Worm (Caenorhabditis elegans): ENCODE measurements around the gene gcy-11.

The gcy-11 gene

DNA sequence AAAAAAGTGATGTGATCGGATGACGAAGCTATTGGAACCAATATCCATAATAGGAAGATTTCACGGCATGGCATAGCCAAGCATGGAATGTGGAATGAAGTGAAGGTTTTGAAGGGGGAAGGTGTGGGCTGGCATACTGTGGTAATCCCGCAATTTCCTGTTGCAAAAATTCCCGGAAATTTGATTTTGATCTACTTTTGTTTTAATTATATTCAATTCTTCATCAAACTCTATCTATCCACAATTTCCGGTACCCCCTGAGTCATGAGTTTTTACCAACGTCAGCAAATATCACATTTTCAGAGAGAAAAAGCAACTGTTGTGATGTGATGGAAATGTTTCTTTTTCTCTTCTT lies at the start of gene gcy-11:
Gene gcy-11, minus strand, starts transcription at position 101 of the 355 bp plus-strand sequence.
- no peak for TF ChIP-seq hnd-1 (tag; optimal IDR thresholded peaks at IDR 0.05)

DNA sequence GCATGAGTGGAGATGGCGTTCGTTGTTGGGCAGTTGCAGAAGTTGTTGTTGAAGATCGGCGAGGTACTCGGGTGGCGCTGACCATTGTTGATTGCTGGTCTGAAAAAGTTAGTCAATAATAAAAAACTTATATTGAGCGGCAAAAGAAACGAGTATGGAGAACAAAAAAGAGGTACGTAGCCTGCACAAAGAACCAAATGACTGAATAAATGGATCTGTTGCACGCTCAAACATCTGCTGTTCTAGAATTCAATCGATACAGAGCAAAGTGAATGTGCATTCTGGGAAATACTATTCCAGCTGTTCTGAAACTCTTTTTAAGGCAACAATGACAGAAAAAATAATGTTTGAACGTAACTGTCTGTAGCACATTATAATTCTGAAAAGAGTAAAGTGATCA lies 45.3 kb upstream of the gcy-11 start, which contains the start of gene lido-2:
Gene lido-2, minus strand, starts transcription at position 101 of the 400 bp plus-strand sequence.
- TF ChIP-seq aly-1 (tag; optimal IDR thresholded peaks at IDR 0.05) (no peak), hnd-1 (tag; optimal IDR thresholded peaks at IDR 0.05) (no peak), hmg-4 (GFP tag; optimal IDR thresholded peaks at IDR 0.05) (no peak), hmbx-1 (tag; optimal IDR thresholded peaks at IDR 0.05) (no peak), tbx-11 (GFP tag; IDR thresholded peaks at IDR 0.05) (no peak), ceh-13 (GFP tag; optimal IDR thresholded peaks at IDR 0.05) (no peak), ama-1 (optimal IDR thresholded peaks at IDR 0.05) (no peak)

DNA sequence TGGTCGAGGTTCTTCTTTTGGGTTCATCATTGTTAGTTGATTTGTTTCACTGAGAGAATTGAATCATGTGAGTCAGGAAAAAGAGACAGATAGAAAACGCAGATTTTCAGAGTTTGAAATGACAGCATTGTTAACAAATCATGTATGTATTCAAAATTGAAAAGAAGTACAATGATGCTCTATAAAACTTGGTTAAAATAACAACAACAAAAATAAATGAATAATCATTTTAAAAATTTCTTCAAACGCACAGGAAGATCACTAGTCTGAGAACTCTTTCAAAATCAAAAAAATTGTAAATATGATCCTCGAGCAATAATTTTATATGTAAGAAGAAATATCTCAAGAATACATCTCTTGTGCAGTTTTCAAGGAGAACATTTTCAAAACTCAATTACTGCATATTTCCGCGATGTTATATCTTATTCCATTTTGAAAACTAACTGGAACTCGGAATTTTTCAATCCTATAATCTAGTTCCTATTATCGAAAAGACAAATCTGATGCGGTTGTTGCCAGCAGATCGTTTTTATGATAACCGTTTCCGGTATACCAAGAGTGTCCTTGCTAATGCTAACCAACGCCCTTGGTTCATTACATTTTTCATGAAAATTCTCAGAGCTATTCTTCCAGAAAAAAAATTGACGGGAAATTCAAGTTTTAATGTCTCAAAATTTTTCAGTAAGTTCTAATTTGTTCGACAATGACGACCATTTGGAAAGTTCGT lies 41.3 kb upstream of the gcy-11 start, which contains the start of gene lido-1:
Gene lido-1, minus strand, starts transcription at position 51 of the 727 bp plus-strand sequence.
- no peak for TF ChIP-seq ama-1 (optimal IDR thresholded peaks at IDR 0.05)
- TF ChIP-seq hmg-4 (GFP tag; optimal IDR thresholded peaks at IDR 0.05), result no peak
- TF ChIP-seq scrt-1 (GFP tag; IDR thresholded peaks at IDR 0.05), result no peak
- no peak for TF ChIP-seq F13C5.2 (tag; optimal IDR thresholded peaks at IDR 0.05)
- TF ChIP-seq flt-1 (GFP tag; IDR thresholded peaks at IDR 0.05), result no peak
- TF ChIP-seq ceh-36 (tag; optimal IDR thresholded peaks at IDR 0.05), result no peak
- no peak for TF ChIP-seq ceh-13 (GFP tag; optimal IDR thresholded peaks at IDR 0.05)
- no peak for TF ChIP-seq pes-1 (GFP tag; IDR thresholded peaks at IDR 0.05)
- TF ChIP-seq aly-1 (tag; optimal IDR thresholded peaks at IDR 0.05), result no peak
- TF ChIP-seq B0310.2 (tag; optimal IDR thresholded peaks at IDR 0.05), result no peak
- no peak for TF ChIP-seq tra-4 (tag; optimal IDR thresholded peaks at IDR 0.05)
- no peak for TF ChIP-seq hnd-1 (tag; optimal IDR thresholded peaks at IDR 0.05)
- TF ChIP-seq hmbx-1 (tag; optimal IDR thresholded peaks at IDR 0.05), result no peak
- TF ChIP-seq ets-7 (tag; optimal IDR thresholded peaks at IDR 0.05), result no peak
- no peak for TF ChIP-seq tbx-11 (GFP tag; IDR thresholded peaks at IDR 0.05)
- TF ChIP-seq sea-1 (GFP tag; conservative IDR thresholded peaks at IDR 0.05), result no peak
- TF ChIP-seq tbx-37 (GFP tag; conservative IDR thresholded peaks at IDR 0.05), result no peak

DNA sequence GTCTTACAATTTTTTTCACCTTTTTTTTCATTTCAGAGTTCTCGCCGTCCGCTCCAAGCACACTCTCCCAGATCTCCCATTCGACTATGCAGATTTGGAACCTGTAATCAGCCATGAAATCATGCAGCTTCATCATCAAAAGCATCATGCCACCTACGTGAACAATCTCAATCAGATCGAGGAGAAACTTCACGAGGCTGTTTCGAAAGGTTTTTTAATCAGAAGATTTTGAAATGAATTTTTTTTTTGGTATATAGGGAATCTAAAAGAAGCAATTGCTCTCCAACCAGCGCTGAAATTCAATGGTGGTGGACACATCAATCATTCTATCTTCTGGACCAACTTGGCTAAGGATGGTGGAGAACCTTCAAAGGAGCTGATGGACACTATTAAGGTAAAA lies 37.8 kb upstream of the gcy-11 start, which contains the start of gene C08A9.3:
Gene C08A9.3, minus strand, starts transcription at position 101 of the 400 bp plus-strand sequence.
- TF ChIP-seq tra-4 (tag; optimal IDR thresholded peaks at IDR 0.05) (no peak), hnd-1 (tag; optimal IDR thresholded peaks at IDR 0.05) (no peak), tbx-37 (GFP tag; conservative IDR thresholded peaks at IDR 0.05) (no peak), aly-1 (tag; optimal IDR thresholded peaks at IDR 0.05) (no peak)

DNA sequence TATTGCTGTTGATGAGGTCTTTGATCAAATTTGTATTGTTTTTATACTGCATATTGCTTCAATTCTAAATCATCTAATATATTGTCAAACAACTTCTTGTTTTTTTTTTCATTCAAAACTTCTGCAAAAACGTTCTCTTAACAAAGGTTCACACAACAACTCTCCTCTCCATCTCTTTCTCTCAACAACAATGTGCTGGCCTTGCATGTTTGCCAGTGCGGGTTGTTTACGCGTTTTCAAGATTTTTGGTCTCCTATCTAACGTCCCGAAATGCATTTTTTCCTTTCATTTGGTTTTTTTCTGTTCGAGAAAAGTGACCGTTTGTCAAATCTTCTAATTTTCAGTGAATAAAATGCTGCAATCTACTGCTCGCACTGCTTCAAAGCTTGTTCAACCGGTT lies 37.0 kb upstream of the gcy-11 start, which contains the start of gene sod-3:
Gene sod-3, plus strand, starts transcription at position 338 of the 400 bp plus-strand sequence.
- TF ChIP-seq ets-7 (tag; optimal IDR thresholded peaks at IDR 0.05), result no peak
- TF ChIP-seq tbx-11 (GFP tag; IDR thresholded peaks at IDR 0.05), result no peak
- TF ChIP-seq hnd-1 (tag; optimal IDR thresholded peaks at IDR 0.05), result no peak
- no peak for TF ChIP-seq aly-1 (tag; optimal IDR thresholded peaks at IDR 0.05)
- TF ChIP-seq hmbx-1 (tag; optimal IDR thresholded peaks at IDR 0.05), result no peak
- TF ChIP-seq ceh-36 (tag; optimal IDR thresholded peaks at IDR 0.05), result no peak
- no peak for TF ChIP-seq sea-1 (GFP tag; conservative IDR thresholded peaks at IDR 0.05)
- no peak for TF ChIP-seq F13C5.2 (tag; optimal IDR thresholded peaks at IDR 0.05)
- TF ChIP-seq hmg-4 (GFP tag; optimal IDR thresholded peaks at IDR 0.05), result no peak
- TF ChIP-seq scrt-1 (GFP tag; IDR thresholded peaks at IDR 0.05), result no peak
- TF ChIP-seq ama-1 (optimal IDR thresholded peaks at IDR 0.05), result no peak
- TF ChIP-seq B0310.2 (tag; optimal IDR thresholded peaks at IDR 0.05), result no peak
- no peak for TF ChIP-seq ceh-13 (GFP tag; optimal IDR thresholded peaks at IDR 0.05)
- no peak for TF ChIP-seq pes-1 (GFP tag; IDR thresholded peaks at IDR 0.05)
- no peak for TF ChIP-seq flt-1 (GFP tag; IDR thresholded peaks at IDR 0.05)

DNA sequence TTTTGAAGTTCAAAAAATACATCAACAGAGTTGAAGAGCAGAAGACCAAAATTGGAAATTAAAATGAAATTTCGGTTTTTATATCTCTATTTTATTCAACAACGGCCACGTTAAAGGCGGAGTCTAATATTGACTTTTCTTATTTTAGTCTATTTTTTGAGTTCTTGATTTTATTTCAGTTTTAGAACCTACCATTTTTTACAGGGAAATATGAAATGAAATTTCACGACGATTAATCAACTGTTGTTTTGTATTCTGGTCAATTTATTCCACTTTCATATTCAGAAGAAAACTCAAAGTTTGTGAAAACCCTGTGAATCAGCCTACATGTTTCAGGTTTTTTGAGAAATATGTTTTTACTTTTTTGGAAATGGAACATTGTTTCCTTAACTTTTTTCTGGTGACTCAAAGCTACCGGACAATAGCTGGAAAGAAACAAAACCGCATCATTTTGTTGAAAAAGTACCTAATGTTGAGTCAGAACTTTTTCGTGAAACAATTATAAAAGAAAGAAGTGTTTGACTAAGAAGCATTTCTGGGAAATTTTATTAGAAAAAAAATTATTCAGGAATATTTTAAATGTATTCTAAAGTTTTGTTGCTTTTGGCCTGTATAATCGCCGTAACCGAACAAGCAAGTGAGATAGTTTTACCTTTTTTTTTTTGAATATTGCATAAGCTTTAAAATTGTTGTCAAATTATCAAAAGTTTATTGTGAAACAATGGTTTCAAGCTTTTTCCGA lies 25.4 kb upstream of the gcy-11 start, which contains the start of the genes irld-23 and C08A9.10:
Gene irld-23, minus strand, starts transcription at position 51 of the 742 bp plus-strand sequence.
Gene C08A9.10, plus strand, starts transcription at position 545 of the 742 bp plus-strand sequence.
- TF ChIP-seq hmbx-1 (tag; optimal IDR thresholded peaks at IDR 0.05), result no peak

DNA sequence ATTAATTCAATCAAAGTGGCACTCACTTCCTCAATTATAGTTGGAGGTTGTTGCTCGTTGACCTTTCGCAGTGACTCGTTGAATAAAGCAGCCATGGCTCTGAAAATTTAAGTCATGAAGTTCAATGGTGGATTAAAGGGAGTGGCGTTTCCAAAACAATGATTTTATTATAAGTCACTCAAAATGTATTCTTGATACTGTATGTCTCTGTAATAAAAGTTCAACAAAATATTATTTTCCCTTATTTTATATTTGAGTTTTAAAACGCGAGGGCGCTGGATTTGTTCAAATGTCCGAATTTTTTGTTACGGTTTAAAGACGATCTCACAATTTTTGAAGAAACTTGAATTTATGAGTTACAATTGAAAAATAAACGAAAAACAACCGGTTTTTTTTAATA lies 16.7 kb upstream of the gcy-11 start, which contains the start of gene C30G4.4:
Gene C30G4.4, minus strand, starts transcription at position 101 of the 400 bp plus-strand sequence.
- TF ChIP-seq pes-1 (GFP tag; IDR thresholded peaks at IDR 0.05), result no peak
- no peak for TF ChIP-seq scrt-1 (GFP tag; IDR thresholded peaks at IDR 0.05)
- no peak for TF ChIP-seq hmbx-1 (tag; optimal IDR thresholded peaks at IDR 0.05)

DNA sequence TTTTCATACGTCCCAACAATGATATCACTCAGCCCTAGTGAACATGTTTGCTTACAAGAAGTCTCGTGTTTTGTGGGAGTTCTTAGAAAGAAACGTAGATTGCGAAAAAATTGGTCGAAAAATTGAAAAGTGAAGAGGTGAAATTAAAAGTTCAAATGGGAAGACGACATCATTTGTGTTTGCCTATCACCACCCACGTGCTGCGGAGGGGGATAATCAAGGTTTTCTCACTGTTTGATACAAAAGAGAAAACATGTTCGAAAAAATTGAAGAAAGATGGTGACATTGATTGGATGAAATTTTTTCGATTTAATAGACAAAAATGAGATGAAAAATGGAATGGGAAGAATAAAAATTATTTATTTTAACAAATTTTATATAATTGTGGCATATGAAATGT lies 15.1 kb upstream of the gcy-11 start:
- TF ChIP-seq ama-1 (optimal IDR thresholded peaks at IDR 0.05) (no peak), F13C5.2 (tag; optimal IDR thresholded peaks at IDR 0.05) (no peak), ceh-36 (tag; optimal IDR thresholded peaks at IDR 0.05) (no peak), scrt-1 (GFP tag; IDR thresholded peaks at IDR 0.05) (no peak), flt-1 (GFP tag; IDR thresholded peaks at IDR 0.05) (no peak), hnd-1 (tag; optimal IDR thresholded peaks at IDR 0.05) (no peak), aly-1 (tag; optimal IDR thresholded peaks at IDR 0.05) (no peak), hmg-4 (GFP tag; optimal IDR thresholded peaks at IDR 0.05) (no peak), tbx-37 (GFP tag; conservative IDR thresholded peaks at IDR 0.05) (no peak), pes-1 (GFP tag; IDR thresholded peaks at IDR 0.05) (no peak), ceh-13 (GFP tag; optimal IDR thresholded peaks at IDR 0.05) (no peak)

All from whole organism, early embryonic.